Worm (Caenorhabditis elegans) whole organism, L4 larva: ENCODE results near the gene nars-2.
A peak's percentile ranks its signal among the peaks of the same experiment; 100 is the strongest.

Experiments
- F26F4.8 ChIP-seq: fragments of 200-800 bp; sonication (Bioruptor generic); conservative IDR thresholded peaks from 2 replicates; pipeline ENCODE4 v1.3.6; 2022; ENCODE audit warnings: missing genetic modification characterization, missing compliant biosample characterization
- F44E2.7 ChIP-seq: fragments of 200-800 bp; sonication (Bioruptor generic); IDR thresholded peaks from 2 replicates; pipeline ENCODE4 v2.1.2; 2022; ENCODE audit warnings: missing genetic modification characterization, missing compliant biosample characterization
- T26A8.4 ChIP-seq: fragments of 200-800 bp; sonication (Bioruptor generic); IDR thresholded peaks from 2 replicates; pipeline ENCODE4 v1.3.6; 2022; ENCODE audit warnings: missing genetic modification characterization, missing compliant biosample characterization
- Y105C5A.15 ChIP-seq: fragments of 200-800 bp; sonication (Bioruptor generic); IDR thresholded peaks from 2 replicates; pipeline ENCODE4 v1.3.6; 2022; ENCODE audit warnings: missing genetic modification characterization, missing compliant biosample characterization
- Y75B8A.6 ChIP-seq: fragments of 200-800 bp; sonication (Bioruptor generic); IDR thresholded peaks from 2 replicates; pipeline ENCODE4 v1.3.6; 2022; ENCODE audit warnings: missing genetic modification reagents, missing genetic modification characterization, missing compliant biosample characterization
- ZK546.5 ChIP-seq, 2 experiments: sonication (generic microtip); optimal IDR thresholded peaks; 2 replicates each; lab custom pipeline; 2017; ENCODE audit warnings: missing biosample characterization in 2 of 2, missing genetic modification characterization in 2 of 2
- aha-1 ChIP-seq: fragments of 150-350 bp; peaks from one replicate; lab custom pipeline; 2014; ENCODE audit warnings: missing biosample characterization, missing genetic modification characterization
- attf-4 ChIP-seq: sonication (generic microtip); optimal IDR thresholded peaks from 3 replicates; lab custom pipeline; 2017; ENCODE audit warnings: missing biosample characterization, missing genetic modification characterization
- ceh-20 ChIP-seq: fragments of 200-800 bp; sonication (Bioruptor generic); IDR thresholded peaks from 2 replicates; pipeline ENCODE4 v1.3.6; 2022; ENCODE audit warnings: missing genetic modification reagents, missing genetic modification characterization, missing compliant biosample characterization
- ceh-62 ChIP-seq: sonication (generic microtip); optimal IDR thresholded peaks from 2 replicates; lab custom pipeline; 2017; ENCODE audit warnings: missing biosample characterization, missing genetic modification characterization
- ctbp-1 ChIP-seq: fragments of 200-800 bp; sonication (Bioruptor generic); IDR thresholded peaks from 2 replicates; pipeline ENCODE4 v1.3.6; 2022; ENCODE audit warnings: missing genetic modification reagents, missing genetic modification characterization, missing compliant biosample characterization
- dmd-6 ChIP-seq: fragments of 200-800 bp; sonication (Bioruptor generic); IDR thresholded peaks from 2 replicates; pipeline ENCODE4 v1.3.6; 2022; ENCODE audit warnings: missing genetic modification reagents, missing genetic modification characterization, missing compliant biosample characterization
- dmd-8 ChIP-seq: fragments of 200-800 bp; sonication (Bioruptor generic); IDR thresholded peaks from 2 replicates; pipeline ENCODE4 v1.3.6; 2022; ENCODE audit warnings: missing genetic modification characterization, missing compliant biosample characterization
- egl-27 ChIP-seq: sonication (generic microtip); optimal IDR thresholded peaks from 3 replicates; lab custom pipeline; 2017; ENCODE audit warnings: missing biosample characterization, missing genetic modification reagents, missing genetic modification characterization
- gei-8 ChIP-seq: fragments of 200-800 bp; sonication (Bioruptor generic); optimal IDR thresholded peaks from 2 replicates; lab custom pipeline; 2018; ENCODE audit warnings: mild to moderate bottlenecking, missing genetic modification characterization, missing compliant biosample characterization
- lsy-2 ChIP-seq, 2 experiments: fragments of 150-350 bp in 1 of 2; sonication (generic microtip) in 1 of 2; optimal IDR thresholded peaks; 2 replicates each; lab custom pipeline; 2014 to 2017; ENCODE audit warnings: missing biosample characterization in 2 of 2, missing genetic modification characterization in 2 of 2
- madf-5 ChIP-seq, 2 experiments: fragments of 200-800 bp; sonication (Bioruptor generic); IDR thresholded peaks; 2 replicates each; pipeline ENCODE4 v1.3.6; 2022; ENCODE audit warnings: missing compliant biosample characterization in 2 of 2, missing genetic modification characterization in 2 of 2
- mdl-1 ChIP-seq, 2 experiments: fragments of 150-350 bp in 1 of 2; sonication (generic microtip) in 1 of 2; optimal IDR thresholded peaks; 2 replicates each; lab custom pipeline; 2014 to 2017; ENCODE audit warnings: missing biosample characterization in 2 of 2, missing genetic modification characterization in 2 of 2
- mep-1 ChIP-seq: fragments of 150-350 bp; sonication (generic microtip); optimal IDR thresholded peaks from 3 replicates; lab custom pipeline; 2014; ENCODE audit warnings: missing biosample characterization, missing genetic modification characterization
- mxl-2 ChIP-seq: fragments of 200-800 bp; sonication (Bioruptor generic); conservative IDR thresholded peaks from 2 replicates; pipeline ENCODE4 v1.3.6; 2022; ENCODE audit warnings: missing genetic modification reagents, missing genetic modification characterization, missing compliant biosample characterization
- mxl-3 ChIP-seq: fragments of 200-800 bp; sonication (Bioruptor generic); optimal IDR thresholded peaks from 2 replicates; lab custom pipeline; 2018; ENCODE audit warnings: mild to moderate bottlenecking, missing genetic modification characterization, missing compliant biosample characterization
- nhr-10 ChIP-seq: fragments of 150-350 bp; optimal IDR thresholded peaks from 2 replicates; lab custom pipeline; 2014; ENCODE audit warnings: missing biosample characterization, missing genetic modification characterization
- nhr-11 ChIP-seq: fragments of 150-350 bp; optimal IDR thresholded peaks from 2 replicates; lab custom pipeline; 2014; ENCODE audit warnings: missing biosample characterization, missing genetic modification characterization
- nhr-25 ChIP-seq: sonication (generic microtip); optimal IDR thresholded peaks from 2 replicates; lab custom pipeline; 2017; ENCODE audit warnings: missing genetic modification characterization, mild to moderate bottlenecking, missing compliant biosample characterization, antibody characterized with exemption, moderate library complexity, borderline replicate concordance; ENCODE audit not compliant: insufficient read depth
- nhr-28 ChIP-seq: fragments of 150-350 bp; optimal IDR thresholded peaks from 2 replicates; lab custom pipeline; 2014; ENCODE audit warnings: missing biosample characterization, missing genetic modification characterization
- nhr-41 ChIP-seq: fragments of 200-800 bp; sonication (Bioruptor generic); IDR thresholded peaks from 2 replicates; pipeline ENCODE4 v1.3.6; 2022; ENCODE audit warnings: missing genetic modification reagents, missing genetic modification characterization, missing compliant biosample characterization
- nhr-42 ChIP-seq: fragments of 200-800 bp; sonication (Bioruptor generic); IDR thresholded peaks from 2 replicates; pipeline ENCODE4 v1.3.6; 2022; ENCODE audit warnings: missing genetic modification characterization, missing compliant biosample characterization
- saeg-2 ChIP-seq: fragments of 200-800 bp; sonication (Bioruptor generic); IDR thresholded peaks from 2 replicates; pipeline ENCODE4 v1.3.6; 2022; ENCODE audit warnings: missing genetic modification reagents, missing genetic modification characterization, missing compliant biosample characterization
- set-16 ChIP-seq: fragments of 200-800 bp; sonication (Bioruptor generic); IDR thresholded peaks from 2 replicates; pipeline ENCODE4 v1.3.6; 2022; ENCODE audit warnings: missing genetic modification reagents, missing genetic modification characterization, missing compliant biosample characterization
- snpc-1.2 ChIP-seq: fragments of 200-800 bp; sonication (Bioruptor generic); IDR thresholded peaks from 2 replicates; pipeline ENCODE4 v1.3.6; 2022; ENCODE audit warnings: missing genetic modification reagents, missing genetic modification characterization, missing compliant biosample characterization
- snpc-4 ChIP-seq: fragments of 150-350 bp; optimal IDR thresholded peaks from 2 replicates; lab custom pipeline; 2014; ENCODE audit warnings: missing biosample characterization, missing genetic modification characterization
- unc-39 ChIP-seq: sonication (generic microtip); optimal IDR thresholded peaks from 2 replicates; lab custom pipeline; 2017; ENCODE audit warnings: missing biosample characterization, missing genetic modification characterization
- zfp-3 ChIP-seq: fragments of 200-800 bp; sonication (Bioruptor generic); conservative IDR thresholded peaks from 2 replicates; pipeline ENCODE4 v1.3.6; 2022; ENCODE audit warnings: missing genetic modification reagents, missing genetic modification characterization, missing compliant biosample characterization

Gene nars-2

ce11 chrIII:11489601-11490000 is 10.9 kb downstream of the nars-2 start:
- TF ChIP-seq aha-1 (tag; lab: Kevin White, UChicago): no peak
- no peak for TF ChIP-seq saeg-2 (GFP tag; lab: Robert Waterston, UW)
- no peak for TF ChIP-seq nhr-11 (tag; lab: Kevin White, UChicago)
- TF ChIP-seq ctbp-1 (GFP tag; lab: Robert Waterston, UW): no peak
- no peak for TF ChIP-seq unc-39 (tag; lab: Kevin White, UChicago)
- no peak for TF ChIP-seq F26F4.8
- no peak for TF ChIP-seq dmd-6
- TF ChIP-seq egl-27: no peak
- TF ChIP-seq ZK546.5 (tag; optimal IDR thresholded peaks at IDR 0.05; lab: Kevin White, UChicago): no peak
- TF ChIP-seq, all 104 proteins: peak for 0

- no peak for TF ChIP-seq snpc-4 (tag; lab: Kevin White, UChicago)
- no peak for TF ChIP-seq nhr-28
- peak; percentile 94 for TF ChIP-seq aha-1 (tag; lab: Kevin White, UChicago)
- no peak for TF ChIP-seq attf-4 (tag; lab: Kevin White, UChicago)
- no peak for TF ChIP-seq F26F4.8
Measured at ce11 chrIII:11488662-11489349, 11.7 kb downstream of the nars-2 start.

ce11 chrIII:11487245-11487644 is 13.3 kb downstream of the nars-2 start, which contains the start of gene popl-5:
Gene popl-5 (minus strand): TSS chrIII:11487345.
- TF ChIP-seq dmd-8 (GFP tag; lab: Robert Waterston, UW): no peak
- TF ChIP-seq zfp-3 (GFP tag; lab: Robert Waterston, UW): no peak
- TF ChIP-seq nhr-10: no peak
- TF ChIP-seq gei-8 (GFP tag; lab: Kevin White, UChicago): no peak
- TF ChIP-seq ceh-20: no peak
- no peak for TF ChIP-seq nhr-25 (tag; lab: Kevin White, UChicago)
- no peak for TF ChIP-seq madf-5 (GFP tag; IDR thresholded peaks at IDR 0.05; lab: Robert Waterston, UW)
- TF ChIP-seq egl-27: no peak
- TF ChIP-seq T26A8.4 (GFP tag; lab: Robert Waterston, UW): no peak
- TF ChIP-seq mep-1 (tag; lab: Kevin White, UChicago): no peak
- TF ChIP-seq mxl-2 (GFP tag; lab: Robert Waterston, UW): no peak
- TF ChIP-seq F44E2.7: no peak
- TF ChIP-seq mdl-1 (tag; optimal IDR thresholded peaks at IDR 0.05; lab: Kevin White, UChicago): no peak
- TF ChIP-seq snpc-4 (tag; lab: Kevin White, UChicago): no peak
- no peak for TF ChIP-seq ceh-62 (tag; lab: Kevin White, UChicago)
- TF ChIP-seq Y105C5A.15 (GFP tag; lab: Robert Waterston, UW): no peak
- no peak for TF ChIP-seq nhr-41 (GFP tag; lab: Robert Waterston, UW)
- TF ChIP-seq snpc-1.2 (GFP tag; lab: Robert Waterston, UW): no peak

- TF ChIP-seq ZK546.5 (tag; optimal IDR thresholded peaks at IDR 0.05; lab: Kevin White, UChicago): no peak
- TF ChIP-seq aha-1 (tag; lab: Kevin White, UChicago): peak; percentile 95
- TF ChIP-seq Y75B8A.6 (GFP tag; lab: Robert Waterston, UW): no peak
- no peak for TF ChIP-seq nhr-42 (GFP tag; lab: Robert Waterston, UW)
- no peak for TF ChIP-seq lsy-2 (tag; optimal IDR thresholded peaks at IDR 0.05; lab: Kevin White, UChicago)
- TF ChIP-seq attf-4 (tag; lab: Kevin White, UChicago): no peak
- no peak for TF ChIP-seq mxl-3 (GFP tag; lab: Kevin White, UChicago)
- TF ChIP-seq, all 104 proteins: peak for 1
Measured at ce11 chrIII:11484139-11484590, 16.4 kb downstream of the nars-2 start, which contains the start of gene fbxa-220. Gene fbxa-220 (minus strand): TSS chrIII:11484189.

- TF ChIP-seq set-16 (GFP tag; lab: Robert Waterston, UW) (peak; percentile 55), gei-8 (GFP tag; lab: Kevin White, UChicago) (no peak)
- TF ChIP-seq, all 104 proteins: peak for 1
Measured at ce11 chrIII:11481309-11481845, 19.2 kb downstream of the nars-2 start.
